Worm (Caenorhabditis elegans) whole organism, L3 larva: ENCODE results near the gene T24E12.10.

ENCODE experiments used
- R02D3.7 ChIP-seq: fragments of 150-350 bp; optimal IDR thresholded peaks from 2 replicates; lab custom pipeline; 2014; ENCODE audit warnings: missing biosample characterization, missing genetic modification characterization
- ZK546.5 ChIP-seq: sonication (generic microtip); optimal IDR thresholded peaks from 2 replicates; lab custom pipeline; 2017; ENCODE audit warnings: missing biosample characterization, missing genetic modification characterization
- aly-2 ChIP-seq: fragments of 150-350 bp; optimal IDR thresholded peaks from 2 replicates; lab custom pipeline; 2014; ENCODE audit warnings: missing biosample characterization, missing genetic modification characterization
- ceh-16 ChIP-seq: sonication (generic microtip); optimal IDR thresholded peaks from 2 replicates; lab custom pipeline; 2017; ENCODE audit warnings: missing biosample characterization, missing genetic modification characterization
- ceh-28 ChIP-seq: fragments of 150-350 bp; optimal IDR thresholded peaks from 2 replicates; lab custom pipeline; 2014; ENCODE audit warnings: missing biosample characterization, missing genetic modification reagents, missing genetic modification characterization
- ceh-82 ChIP-seq: fragments of 150-350 bp; optimal IDR thresholded peaks from 2 replicates; lab custom pipeline; 2014; ENCODE audit warnings: missing biosample characterization, missing genetic modification characterization
- ceh-9 ChIP-seq: sonication (generic microtip); optimal IDR thresholded peaks from 2 replicates; lab custom pipeline; 2018; ENCODE audit warnings: missing biosample characterization, missing genetic modification characterization
- daf-12 ChIP-seq: fragments of 150-350 bp; optimal IDR thresholded peaks from 2 replicates; lab custom pipeline; 2014; ENCODE audit warnings: missing biosample characterization, missing genetic modification reagents, missing genetic modification characterization
- egl-27 ChIP-seq: sonication (generic microtip); optimal IDR thresholded peaks from 4 replicates; lab custom pipeline; 2017; ENCODE audit warnings: missing biosample characterization, missing genetic modification reagents, missing genetic modification characterization
- egl-5 ChIP-seq: fragments of 150-350 bp; optimal IDR thresholded peaks from 2 replicates; lab custom pipeline; 2017; ENCODE audit warnings: missing biosample characterization, missing genetic modification reagents, missing genetic modification characterization, inconsistent platforms
- elt-1 ChIP-seq: fragments of 150-350 bp; optimal IDR thresholded peaks from 2 replicates; lab custom pipeline; 2014; ENCODE audit warnings: missing biosample characterization, missing genetic modification characterization
- elt-2 ChIP-seq: sonication (generic microtip); optimal IDR thresholded peaks from 2 replicates; lab custom pipeline; 2016; ENCODE audit warnings: missing genetic modification reagents, mild to moderate bottlenecking, missing genetic modification characterization, missing compliant biosample characterization
- elt-3 ChIP-seq, 3 experiments: fragments of 150-350 bp in 1 of 3; sonication (generic microtip) in 2 of 3; optimal IDR thresholded peaks; 2 replicates in 2 of 3; 4 replicates in 1 of 3; lab custom pipeline; 2014 to 2017; ENCODE audit warnings: missing biosample characterization in 3 of 3, missing genetic modification characterization in 3 of 3
- eor-1 ChIP-seq, 2 experiments: fragments of 150-350 bp; optimal IDR thresholded peaks; 2 replicates each; lab custom pipeline; 2014 to 2018; ENCODE audit warnings: missing biosample characterization in 2 of 2, missing genetic modification characterization in 2 of 2
- fkh-10 ChIP-seq: sonication (generic microtip); optimal IDR thresholded peaks from 2 replicates; lab custom pipeline; 2017; ENCODE audit warnings: missing biosample characterization, missing genetic modification reagents, missing genetic modification characterization
- fkh-2 ChIP-seq: fragments of 150-350 bp; optimal IDR thresholded peaks from 2 replicates; lab custom pipeline; 2014; ENCODE audit warnings: missing biosample characterization, missing genetic modification reagents, missing genetic modification characterization
- fos-1 ChIP-seq: fragments of 150-350 bp; optimal IDR thresholded peaks from 2 replicates; lab custom pipeline; 2014; ENCODE audit warnings: missing biosample characterization, missing genetic modification characterization
- hmg-11 ChIP-seq: sonication (generic microtip); optimal IDR thresholded peaks from 2 replicates; lab custom pipeline; 2016; ENCODE audit warnings: missing genetic modification characterization, missing compliant biosample characterization
- jun-1 ChIP-seq: fragments of 150-350 bp; optimal IDR thresholded peaks from 2 replicates; lab custom pipeline; 2014; ENCODE audit warnings: missing biosample characterization, missing genetic modification reagents, missing genetic modification characterization
- lin-15B ChIP-seq: fragments of 150-350 bp; optimal IDR thresholded peaks from 2 replicates; lab custom pipeline; 2014; ENCODE audit warnings: missing biosample characterization, missing genetic modification characterization
- lin-39 ChIP-seq: fragments of 150-350 bp; optimal IDR thresholded peaks from 2 replicates; lab custom pipeline; 2018; ENCODE audit warnings: missing biosample characterization, missing genetic modification reagents, missing genetic modification characterization
- lsy-12 ChIP-seq: sonication (generic microtip); optimal IDR thresholded peaks from 2 replicates; lab custom pipeline; 2016; ENCODE audit warnings: mild to moderate bottlenecking, missing genetic modification characterization, missing compliant biosample characterization
- mdl-1 ChIP-seq: fragments of 150-350 bp; optimal IDR thresholded peaks from 2 replicates; lab custom pipeline; 2014; ENCODE audit warnings: missing biosample characterization, missing genetic modification characterization
- mml-1 ChIP-seq: fragments of 150-350 bp; sonication (generic microtip); optimal IDR thresholded peaks from 3 replicates; lab custom pipeline; 2014; ENCODE audit warnings: missing biosample characterization, missing genetic modification characterization
- nfya-1 ChIP-seq: sonication (generic microtip); optimal IDR thresholded peaks from 2 replicates; lab custom pipeline; 2017; ENCODE audit warnings: missing genetic modification characterization, mild to moderate bottlenecking, missing compliant biosample characterization, antibody characterized with exemption, moderate library complexity; ENCODE audit not compliant: insufficient read depth
- nhr-11 ChIP-seq: fragments of 150-350 bp; optimal IDR thresholded peaks from 2 replicates; lab custom pipeline; 2014; ENCODE audit warnings: missing biosample characterization, missing genetic modification characterization
- nhr-12 ChIP-seq: fragments of 150-350 bp; optimal IDR thresholded peaks from 2 replicates; lab custom pipeline; 2014; ENCODE audit warnings: missing biosample characterization, missing genetic modification characterization
- nhr-237 ChIP-seq: fragments of 150-350 bp; optimal IDR thresholded peaks from 2 replicates; lab custom pipeline; 2014; ENCODE audit warnings: missing biosample characterization, missing genetic modification characterization
- nhr-25 ChIP-seq: sonication (generic microtip); optimal IDR thresholded peaks from 2 replicates; lab custom pipeline; 2017; ENCODE audit warnings: missing biosample characterization, missing genetic modification characterization
- nhr-28 ChIP-seq: fragments of 150-350 bp; optimal IDR thresholded peaks from 2 replicates; lab custom pipeline; 2014; ENCODE audit warnings: missing biosample characterization, missing genetic modification characterization
- nhr-43 ChIP-seq: sonication (generic microtip); optimal IDR thresholded peaks from 2 replicates; lab custom pipeline; 2016; ENCODE audit warnings: mild to moderate bottlenecking, missing genetic modification characterization, missing compliant biosample characterization; ENCODE audit not compliant: poor library complexity, severe bottlenecking
- nhr-67 ChIP-seq: fragments of 150-350 bp; optimal IDR thresholded peaks from 2 replicates; lab custom pipeline; 2014; ENCODE audit warnings: missing biosample characterization, missing genetic modification characterization
- nhr-76 ChIP-seq: fragments of 150-350 bp; sonication (generic microtip); optimal IDR thresholded peaks from 5 replicates; lab custom pipeline; 2014; ENCODE audit warnings: missing biosample characterization, missing genetic modification characterization
- pha-4 ChIP-seq: fragments of 150-350 bp; optimal IDR thresholded peaks from 2 replicates; lab custom pipeline; 2014; ENCODE audit warnings: missing biosample characterization, missing genetic modification reagents, missing genetic modification characterization
- pqm-1 ChIP-seq: fragments of 150-350 bp; optimal IDR thresholded peaks from 2 replicates; lab custom pipeline; 2017; ENCODE audit warnings: missing biosample characterization, missing genetic modification characterization, inconsistent platforms
- sea-2 ChIP-seq: fragments of 150-350 bp; sonication (generic microtip); optimal IDR thresholded peaks from 4 replicates; lab custom pipeline; 2014; ENCODE audit warnings: missing biosample characterization, missing genetic modification reagents, missing genetic modification characterization
- skn-1 ChIP-seq: fragments of 150-350 bp; optimal IDR thresholded peaks from 2 replicates; lab custom pipeline; 2014; ENCODE audit warnings: missing biosample characterization, missing genetic modification characterization
- snpc-4 ChIP-seq: fragments of 150-350 bp; optimal IDR thresholded peaks from 2 replicates; lab custom pipeline; 2014; ENCODE audit warnings: missing biosample characterization, missing genetic modification characterization
- tbx-2 ChIP-seq: sonication (generic microtip); optimal IDR thresholded peaks from 2 replicates; lab custom pipeline; 2016; ENCODE audit warnings: mild to moderate bottlenecking, missing genetic modification characterization, missing compliant biosample characterization
- unc-62 ChIP-seq: fragments of 150-350 bp; sonication (generic microtip); optimal IDR thresholded peaks from 4 replicates; lab custom pipeline; 2014; ENCODE audit warnings: missing biosample characterization, missing genetic modification reagents, missing genetic modification characterization
- zag-1 ChIP-seq: fragments of 150-350 bp; optimal IDR thresholded peaks from 2 replicates; lab custom pipeline; 2014; ENCODE audit warnings: missing biosample characterization, missing genetic modification characterization
- ztf-4 ChIP-seq: fragments of 150-350 bp; optimal IDR thresholded peaks from 2 replicates; lab custom pipeline; 2014; ENCODE audit warnings: missing biosample characterization, missing genetic modification characterization

The T24E12.10 gene

ce11 chrII:3787151-3787550 is 14.1 kb upstream of the T24E12.10 start, which contains the start of gene T24E12.13:
Gene T24E12.13 (plus strand): TSS chrII:3787451.
- TF ChIP-seq zag-1 (tag; lab: Kevin White, UChicago): no peak
- TF ChIP-seq pqm-1 (tag; lab: Kevin White, UChicago): no peak
- no peak for TF ChIP-seq nhr-43 (tag; lab: Kevin White, UChicago)
- TF ChIP-seq nhr-11 (tag; lab: Kevin White, UChicago): no peak
- no peak for TF ChIP-seq nfya-1 (tag; lab: Kevin White, UChicago)
- TF ChIP-seq snpc-4 (tag; lab: Kevin White, UChicago): no peak
- no peak for TF ChIP-seq tbx-2 (tag; lab: Kevin White, UChicago)
- no peak for TF ChIP-seq ceh-16 (tag; lab: Kevin White, UChicago)
- no peak for TF ChIP-seq lsy-12 (tag; lab: Kevin White, UChicago)
- no peak for TF ChIP-seq nhr-67 (tag; lab: Kevin White, UChicago)
- no peak for TF ChIP-seq ztf-4 (tag; lab: Kevin White, UChicago)
- TF ChIP-seq mdl-1 (tag; lab: Kevin White, UChicago): no peak
- TF ChIP-seq skn-1 (tag; lab: Kevin White, UChicago): no peak
- TF ChIP-seq ceh-82 (tag; lab: Kevin White, UChicago): no peak
- no peak for TF ChIP-seq daf-12 (tag; lab: Kevin White, UChicago)
- no peak for TF ChIP-seq R02D3.7 (tag; lab: Kevin White, UChicago)
- TF ChIP-seq elt-2 (tag; lab: Kevin White, UChicago): no peak
- TF ChIP-seq egl-27 (tag; lab: Kevin White, UChicago): no peak
- TF ChIP-seq nhr-25 (tag; lab: Kevin White, UChicago): no peak
- no peak for TF ChIP-seq eor-1 (tag; optimal IDR thresholded peaks at IDR 0.05; lab: Kevin White, UChicago)

- TF ChIP-seq ceh-82 (tag; lab: Kevin White, UChicago) (no peak), nhr-76 (tag; lab: Kevin White, UChicago) (no peak), egl-5 (tag; lab: Kevin White, UChicago) (no peak), ceh-16 (tag; lab: Kevin White, UChicago) (no peak), mdl-1 (tag; lab: Kevin White, UChicago) (no peak), elt-3 (tag; optimal IDR thresholded peaks at IDR 0.05; lab: Kevin White, UChicago) (no peak), aly-2 (tag; lab: Kevin White, UChicago) (no peak), lin-39 (tag; lab: Kevin White, UChicago) (no peak), nhr-28 (tag; lab: Kevin White, UChicago) (no peak), ceh-28 (tag; lab: Kevin White, UChicago) (no peak), snpc-4 (tag; lab: Kevin White, UChicago) (no peak), nhr-11 (tag; lab: Kevin White, UChicago) (no peak), sea-2 (GFP tag; lab: Kevin White, UChicago) (no peak), fkh-2 (tag; lab: Kevin White, UChicago) (no peak), eor-1 (tag; optimal IDR thresholded peaks at IDR 0.05; lab: Kevin White, UChicago) (no peak), nhr-237 (tag; lab: Kevin White, UChicago) (no peak), jun-1 (tag; lab: Kevin White, UChicago) (peak; percentile 96), elt-1 (no peak), nhr-67 (tag; lab: Kevin White, UChicago) (no peak), hmg-11 (no peak), fos-1 (tag; lab: Kevin White, UChicago) (peak; percentile 63), ztf-4 (tag; lab: Kevin White, UChicago) (no peak), ceh-9 (tag; lab: Kevin White, UChicago) (no peak), mml-1 (tag; lab: Kevin White, UChicago) (no peak), pqm-1 (tag; lab: Kevin White, UChicago) (peak; percentile 100), pha-4 (tag; lab: Kevin White, UChicago) (peak; percentile 92), daf-12 (tag; lab: Kevin White, UChicago) (no peak), lin-15B (no peak), ZK546.5 (no peak), nhr-12 (no peak), unc-62 (GFP tag; lab: Kevin White, UChicago) (no peak), skn-1 (tag; lab: Kevin White, UChicago) (peak; percentile 35), elt-2 (tag; lab: Kevin White, UChicago) (peak; percentile 100), fkh-10 (GFP tag; lab: Kevin White, UChicago) (no peak), egl-27 (tag; lab: Kevin White, UChicago) (peak; percentile 46), nhr-43 (tag; lab: Kevin White, UChicago) (no peak)
- TF ChIP-seq, all 47 proteins: peak for 7
Observed at ce11 chrII:3786538-3786937, 13.5 kb upstream of the T24E12.10 start.
